Fruit fly (Drosophila melanogaster): ENCODE results near the gene Tl.
A peak's percentile ranks its signal among the peaks of the same experiment; 100 is the strongest.

The Tl gene

DNA sequence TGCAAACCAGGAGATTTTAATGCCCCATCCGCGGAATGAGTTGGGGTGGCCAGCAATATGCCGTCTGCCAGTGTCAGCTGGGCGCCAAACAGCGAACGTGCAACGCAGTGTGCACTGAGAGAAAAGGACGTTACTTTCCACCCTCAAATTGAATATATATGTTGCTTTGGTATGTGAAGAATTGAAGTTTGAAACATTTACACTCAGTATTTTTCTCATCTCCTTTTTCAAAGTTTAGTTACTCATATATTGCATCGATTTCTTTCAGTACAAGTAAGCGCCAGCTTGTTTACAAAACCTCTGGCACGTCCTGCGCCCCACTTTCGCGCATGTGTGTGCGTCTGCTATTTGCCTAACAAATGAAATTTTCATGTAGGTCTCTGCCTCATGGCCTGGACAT is 60.4 kb downstream of the Tl start (continued):
- TF ChIP-seq CG17568 (GFP tag; optimal IDR thresholded peaks at IDR 0.05) (no peak), zen2 (GFP tag; IDR thresholded peaks at IDR 0.05; ENCODE audit: partially characterized antibody) (no peak), chif (GFP tag; optimal IDR thresholded peaks at IDR 0.05) (peak in 1 of 2 experiments; percentile 14), zfh1 (GFP tag; IDR thresholded peaks at IDR 0.05) (0 out of 3 replicates have a peak, but pooled peaks have one; percentile 54), CG2129 (GFP tag; IDR thresholded peaks at IDR 0.05; ENCODE audit: partially characterized antibody) (no peak), MBD-R2 (GFP tag; IDR thresholded peaks at IDR 0.05) (0 out of 2 replicates have a peak, but pooled peaks have one; percentile 31), CG18764 (GFP tag; optimal IDR thresholded peaks at IDR 0.05) (no peak), unpg (GFP tag; optimal IDR thresholded peaks at IDR 0.05) (peak; percentile 38), CG9817 (tag; optimal IDR thresholded peaks at IDR 0.05) (no peak), sr (GFP tag; IDR thresholded peaks at IDR 0.05) (no peak), fd3F (GFP tag; optimal IDR thresholded peaks at IDR 0.05) (no peak), NC2α (GFP tag; optimal IDR thresholded peaks at IDR 0.05) (no peak), Aef1 (GFP tag; IDR thresholded peaks at IDR 0.05) (peak; percentile 44; the same call in 1 of the 3 replicates), Med (GFP tag) (peak; percentile 81), CG1024 (GFP tag; IDR thresholded peaks at IDR 0.05) (no peak), CG4424 (GFP tag; optimal IDR thresholded peaks at IDR 0.05) (peak; percentile 30), CG9797 (GFP tag; optimal IDR thresholded peaks at IDR 0.05) (no peak), CG17829 (tag; optimal IDR thresholded peaks at IDR 0.05) (peak; percentile 28), lmd (GFP tag; IDR thresholded peaks at IDR 0.05) (0 out of 2 replicates have a peak, but pooled peaks have one; percentile 23), gsb (GFP tag; IDR thresholded peaks at IDR 0.05) (no peak), vfl (GFP tag; optimal IDR thresholded peaks at IDR 0.05) (no peak), MTF-1 (GFP tag; optimal IDR thresholded peaks at IDR 0.05; ENCODE audit: borderline replicate concordance) (no peak), CG31388 (GFP tag; optimal IDR thresholded peaks at IDR 0.05) (no peak), Dad (GFP tag; optimal IDR thresholded peaks at IDR 0.05) (peak; percentile 76), Adf1 (GFP tag; IDR thresholded peaks at IDR 0.05) (no peak), CG6813 (GFP tag; optimal IDR thresholded peaks at IDR 0.05) (peak; percentile 20), CG7928 (GFP tag; optimal IDR thresholded peaks at IDR 0.05) (no peak), CG6175 (GFP tag; IDR thresholded peaks at IDR 0.05) (no peak), Bteb2 (GFP tag; optimal IDR thresholded peaks at IDR 0.05) (no peak), CG2120 (GFP tag; optimal IDR thresholded peaks at IDR 0.05) (peak; percentile 29), CG14050 (GFP tag; IDR thresholded peaks at IDR 0.05) (peak; percentile 23; the same call in 1 of the 3 replicates), jigr1 (GFP tag; IDR thresholded peaks at IDR 0.05) (no peak), CG8944 (GFP tag; optimal IDR thresholded peaks at IDR 0.05) (no peak), CG18262 (tag; optimal IDR thresholded peaks at IDR 0.05) (peak; percentile 55), zfh2 (GFP tag; optimal IDR thresholded peaks at IDR 0.05) (no peak), dati (GFP tag; IDR thresholded peaks at IDR 0.05) (no peak), CG8924 (tag; optimal IDR thresholded peaks at IDR 0.05) (peak; percentile 26), CG17912 (GFP tag; optimal IDR thresholded peaks at IDR 0.05) (no peak), CG17385 (GFP tag; optimal IDR thresholded peaks at IDR 0.05) (peak; percentile 11), CG4854 (GFP tag; optimal IDR thresholded peaks at IDR 0.05) (no peak), bigmax (GFP tag; optimal IDR thresholded peaks at IDR 0.05) (no peak), Drgx (GFP tag; IDR thresholded peaks at IDR 0.05) (peak; percentile 54; the same call in 1 of the 2 replicates), ara (GFP tag; IDR thresholded peaks at IDR 0.05) (peak; percentile 49; the same call in 1 of the 2 replicates), kah (GFP tag; optimal IDR thresholded peaks at IDR 0.05) (no peak), Usf (GFP tag; optimal IDR thresholded peaks at IDR 0.05) (no peak), h (optimal IDR thresholded peaks at IDR 0.05) (no peak), Abd-B (GFP tag; optimal IDR thresholded peaks at IDR 0.05) (no peak), grau (tag; optimal IDR thresholded peaks at IDR 0.05) (peak; percentile 35), CG3163 (GFP tag; optimal IDR thresholded peaks at IDR 0.05) (no peak), mirr (GFP tag; optimal IDR thresholded peaks at IDR 0.05) (no peak), nerfin-1 (tag; optimal IDR thresholded peaks at IDR 0.05) (no peak), ranshi (GFP tag; IDR thresholded peaks at IDR 0.05) (peak; percentile 82)
